Worm (Caenorhabditis elegans) whole organism, L2 larva: ENCODE results near the gene acs-10.
A peak's percentile ranks its signal among the peaks of the same experiment; 100 is the strongest.

ENCODE experiments used
- elt-1 ChIP-seq: fragments of 150-350 bp; optimal IDR thresholded peaks from 2 replicates; lab custom pipeline; 2014; ENCODE audit warnings: missing biosample characterization, missing genetic modification characterization
- nhr-129 ChIP-seq: fragments of 150-350 bp; optimal IDR thresholded peaks from 2 replicates; lab custom pipeline; 2014; ENCODE audit warnings: missing biosample characterization, missing genetic modification characterization
- nhr-237 ChIP-seq: fragments of 150-350 bp; optimal IDR thresholded peaks from 2 replicates; lab custom pipeline; 2014; ENCODE audit warnings: missing biosample characterization, missing genetic modification characterization
- snpc-4 ChIP-seq: fragments of 150-350 bp; optimal IDR thresholded peaks from 2 replicates; lab custom pipeline; 2014; ENCODE audit warnings: missing biosample characterization, missing genetic modification characterization
- unc-62 ChIP-seq: fragments of 150-350 bp; optimal IDR thresholded peaks from 2 replicates; lab custom pipeline; 2014; ENCODE audit warnings: missing biosample characterization, missing genetic modification reagents, missing genetic modification characterization
- zag-1 ChIP-seq: fragments of 150-350 bp; optimal IDR thresholded peaks from 2 replicates; lab custom pipeline; 2014; ENCODE audit warnings: missing biosample characterization, missing genetic modification characterization

ce11 chrV:14127834-14128233, 18.5 kb upstream of the acs-10 start:
- TF ChIP-seq nhr-129 (tag; lab: Kevin White, UChicago) (peak; percentile 18), nhr-237 (tag; lab: Kevin White, UChicago) (no peak), elt-1 (no peak), unc-62 (no peak), zag-1 (tag; lab: Kevin White, UChicago) (no peak), snpc-4 (tag; lab: Kevin White, UChicago) (no peak)
